Worm (Caenorhabditis elegans) whole organism, young adult: ENCODE measurements around the gene sra-28.

Source experiments
- D2030.7 ChIP-seq: fragments of 200-800 bp; sonication (Bioruptor generic); IDR thresholded peaks from 2 replicates; pipeline ENCODE4 v1.3.6; 2022; ENCODE audit warnings: missing genetic modification reagents, missing genetic modification characterization, missing compliant biosample characterization
- F39B2.1 ChIP-seq: fragments of 200-800 bp; sonication (Bioruptor generic); IDR thresholded peaks from 2 replicates; pipeline ENCODE4 v1.3.6; 2022; ENCODE audit warnings: missing genetic modification reagents, missing genetic modification characterization, missing compliant biosample characterization
- F55B11.4 ChIP-seq: sonication (generic microtip); optimal IDR thresholded peaks from 2 replicates; lab custom pipeline; 2016; ENCODE audit warnings: missing compliant biosample characterization, missing genetic modification characterization, borderline replicate concordance; ENCODE audit not compliant: insufficient read depth
- F57C9.4 ChIP-seq: sonication (generic microtip); optimal IDR thresholded peaks from 2 replicates; lab custom pipeline; 2017; ENCODE audit warnings: mild to moderate bottlenecking, missing genetic modification characterization, missing compliant biosample characterization
- K12H6.12 ChIP-seq: fragments of 200-800 bp; sonication (Bioruptor generic); optimal IDR thresholded peaks from 2 replicates; lab custom pipeline; 2018; ENCODE audit warnings: mild to moderate bottlenecking, missing genetic modification characterization, missing compliant biosample characterization
- T07F8.4 ChIP-seq: sonication (generic microtip); optimal IDR thresholded peaks from 2 replicates; lab custom pipeline; 2016; ENCODE audit warnings: mild to moderate bottlenecking, missing genetic modification characterization, moderate library complexity, missing compliant biosample characterization
- Y56A3A.18 ChIP-seq: fragments of 200-800 bp; sonication (Bioruptor generic); IDR thresholded peaks from 2 replicates; pipeline ENCODE4 v1.3.6; 2022; ENCODE audit warnings: missing genetic modification reagents, missing genetic modification characterization, missing compliant biosample characterization
- Y67H2A.10 ChIP-seq: fragments of 200-800 bp; sonication (Bioruptor generic); conservative IDR thresholded peaks from 2 replicates; pipeline ENCODE4 v1.3.6; 2022; ENCODE audit warnings: missing genetic modification reagents, missing genetic modification characterization, missing compliant biosample characterization
- Y95B8A.8 ChIP-seq: fragments of 200-800 bp; sonication (Bioruptor generic); IDR thresholded peaks from 2 replicates; pipeline ENCODE4 v1.3.6; 2022; ENCODE audit warnings: missing genetic modification reagents, missing genetic modification characterization, missing compliant biosample characterization
- ZK185.1 ChIP-seq: sonication (generic microtip); optimal IDR thresholded peaks from 2 replicates; lab custom pipeline; 2016; ENCODE audit warnings: mild to moderate bottlenecking, missing genetic modification characterization, missing compliant biosample characterization; ENCODE audit not compliant: poor library complexity, severe bottlenecking
- akir-1 ChIP-seq: fragments of 200-800 bp; sonication (Bioruptor generic); optimal IDR thresholded peaks from 2 replicates; lab custom pipeline; 2018; ENCODE audit warnings: mild to moderate bottlenecking, missing genetic modification characterization, moderate library complexity, missing compliant biosample characterization
- attf-5 ChIP-seq: fragments of 200-800 bp; sonication (Bioruptor generic); optimal IDR thresholded peaks from 2 replicates; lab custom pipeline; 2018; ENCODE audit warnings: mild to moderate bottlenecking, missing genetic modification characterization, missing compliant biosample characterization
- bed-1 ChIP-seq: fragments of 200-800 bp; sonication (Bioruptor generic); IDR thresholded peaks from 2 replicates; pipeline ENCODE4 v1.3.6; 2022; ENCODE audit warnings: missing genetic modification reagents, missing genetic modification characterization, missing compliant biosample characterization
- bed-2 ChIP-seq: fragments of 200-800 bp; sonication (Bioruptor generic); IDR thresholded peaks from 2 replicates; pipeline ENCODE4 v1.3.6; 2022; ENCODE audit warnings: missing genetic modification reagents, missing genetic modification characterization, missing compliant biosample characterization
- ccch-3 ChIP-seq: fragments of 200-800 bp; sonication (Bioruptor generic); optimal IDR thresholded peaks from 2 replicates; lab custom pipeline; 2018; ENCODE audit warnings: mild to moderate bottlenecking, missing genetic modification characterization, missing compliant biosample characterization
- ceh-27 ChIP-seq: fragments of 200-800 bp; sonication (Bioruptor generic); optimal IDR thresholded peaks from 2 replicates; lab custom pipeline; 2018; ENCODE audit warnings: mild to moderate bottlenecking, missing genetic modification characterization, moderate library complexity, missing compliant biosample characterization
- dpl-1 ChIP-seq: fragments of 150-350 bp; optimal IDR thresholded peaks from 2 replicates; lab custom pipeline; 2014; ENCODE audit warnings: missing biosample characterization, missing genetic modification reagents, missing genetic modification characterization
- egrh-3 ChIP-seq: fragments of 200-800 bp; sonication (Bioruptor generic); IDR thresholded peaks from 2 replicates; pipeline ENCODE4 v1.3.6; 2022; ENCODE audit warnings: missing genetic modification reagents, missing genetic modification characterization, missing compliant biosample characterization
- ekl-4 ChIP-seq: fragments of 200-800 bp; sonication (Bioruptor generic); IDR thresholded peaks from 2 replicates; pipeline ENCODE4 v1.3.6; 2022; ENCODE audit warnings: missing genetic modification reagents, missing genetic modification characterization, missing compliant biosample characterization
- him-1 ChIP-seq: sonication (generic microtip); optimal IDR thresholded peaks from 2 replicates; lab custom pipeline; 2016; ENCODE audit warnings: missing genotype, missing genetic modification reagents, missing genetic modification characterization, missing compliant biosample characterization
- hlh-26 ChIP-seq: fragments of 200-800 bp; sonication (Bioruptor generic); conservative IDR thresholded peaks from 2 replicates; pipeline ENCODE4 v1.3.6; 2022; ENCODE audit warnings: missing genetic modification reagents, missing genetic modification characterization, missing compliant biosample characterization
- hmg-20 ChIP-seq: fragments of 200-800 bp; sonication (Bioruptor generic); IDR thresholded peaks from 2 replicates; pipeline ENCODE4 v1.3.6; 2022; ENCODE audit warnings: missing genetic modification reagents, missing genetic modification characterization, missing compliant biosample characterization
- hrde-1 ChIP-seq: sonication (generic microtip); optimal IDR thresholded peaks from 2 replicates; lab custom pipeline; 2016; ENCODE audit warnings: missing genetic modification characterization, mild to moderate bottlenecking, missing compliant biosample characterization, moderate library complexity, missing genotype, missing genetic modification reagents, borderline replicate concordance
- lag-1 ChIP-seq: fragments of 200-800 bp; sonication (Bioruptor generic); IDR thresholded peaks from 2 replicates; pipeline ENCODE4 v1.3.6; 2022; ENCODE audit warnings: missing genetic modification reagents, missing genetic modification characterization, missing compliant biosample characterization
- let-607 ChIP-seq, 2 experiments: fragments of 200-800 bp in 1 of 2; sonication (Bioruptor generic) in 1 of 2; sonication (generic microtip) in 1 of 2; optimal IDR thresholded peaks; 2 replicates each; lab custom pipeline; 2016 to 2018; ENCODE audit warnings: mild to moderate bottlenecking in 2 of 2, missing compliant biosample characterization in 2 of 2, missing genetic modification characterization in 2 of 2, moderate library complexity in 2 of 2, missing genotype in 1 of 2
- lin-26 ChIP-seq: fragments of 200-800 bp; sonication (Bioruptor generic); IDR thresholded peaks from 2 replicates; pipeline ENCODE4 v1.3.6; 2022; ENCODE audit warnings: missing genetic modification reagents, missing genetic modification characterization, missing compliant biosample characterization
- lin-35 ChIP-seq, 3 experiments: fragments of 150-350 bp in 2 of 3; sonication (generic microtip) in 1 of 3; optimal IDR thresholded peaks; 2 replicates each; lab custom pipeline; 2014 to 2018; ENCODE audit warnings: missing biosample characterization in 3 of 3, missing genetic modification characterization in 3 of 3, missing genetic modification reagents in 3 of 3
- lin-40 ChIP-seq: sonication (generic microtip); optimal IDR thresholded peaks from 2 replicates; lab custom pipeline; 2016; ENCODE audit warnings: missing genetic modification characterization, mild to moderate bottlenecking, missing compliant biosample characterization, missing genotype, missing genetic modification reagents
- lir-1 ChIP-seq: fragments of 200-800 bp; sonication (Bioruptor generic); conservative IDR thresholded peaks from 2 replicates; pipeline ENCODE4 v1.3.6; 2022; ENCODE audit warnings: missing genetic modification reagents, missing genetic modification characterization, missing compliant biosample characterization
- lsl-1 ChIP-seq: fragments of 200-800 bp; sonication (Bioruptor generic); optimal IDR thresholded peaks from 2 replicates; lab custom pipeline; 2018; ENCODE audit warnings: mild to moderate bottlenecking, missing genetic modification characterization, moderate library complexity, missing compliant biosample characterization
- madf-6 ChIP-seq: fragments of 200-800 bp; sonication (Bioruptor generic); IDR thresholded peaks from 2 replicates; pipeline ENCODE4 v1.3.6; 2022; ENCODE audit warnings: missing genetic modification reagents, missing genetic modification characterization, missing compliant biosample characterization
- madf-8 ChIP-seq: fragments of 200-800 bp; sonication (Bioruptor generic); conservative IDR thresholded peaks from 2 replicates; pipeline ENCODE4 v1.3.6; 2022; ENCODE audit warnings: missing genetic modification reagents, missing genetic modification characterization, missing compliant biosample characterization
- mcd-1 ChIP-seq: fragments of 200-800 bp; sonication (Bioruptor generic); IDR thresholded peaks from 2 replicates; pipeline ENCODE4 v1.3.6; 2022; ENCODE audit warnings: missing genetic modification reagents, missing genetic modification characterization, missing compliant biosample characterization
- mxl-1 ChIP-seq: sonication (generic microtip); optimal IDR thresholded peaks from 2 replicates; lab custom pipeline; 2016; ENCODE audit warnings: missing genetic modification characterization, missing compliant biosample characterization
- nfya-2 ChIP-seq: fragments of 200-800 bp; sonication (Bioruptor generic); IDR thresholded peaks from 2 replicates; pipeline ENCODE4 v1.3.6; 2022; ENCODE audit warnings: missing genetic modification reagents, missing genetic modification characterization, missing compliant biosample characterization
- nhr-120 ChIP-seq: fragments of 200-800 bp; sonication (Bioruptor generic); IDR thresholded peaks from 2 replicates; pipeline ENCODE4 v1.3.6; 2022; ENCODE audit warnings: missing genetic modification characterization, missing compliant biosample characterization
- nhr-27 ChIP-seq: fragments of 200-800 bp; sonication (Bioruptor generic); optimal IDR thresholded peaks from 2 replicates; lab custom pipeline; 2018; ENCODE audit warnings: mild to moderate bottlenecking, missing genetic modification characterization, moderate library complexity, missing compliant biosample characterization
- snpc-1.3 ChIP-seq: sonication (generic microtip); optimal IDR thresholded peaks from 2 replicates; lab custom pipeline; 2017; ENCODE audit warnings: missing genetic modification characterization, mild to moderate bottlenecking, missing compliant biosample characterization, antibody characterized with exemption, moderate library complexity, missing genotype, missing genetic modification reagents; ENCODE audit not compliant: insufficient read depth
- snpc-4 ChIP-seq, 5 experiments: fragments of 150-350 bp in 1 of 5; sonication (generic microtip) in 4 of 5; optimal IDR thresholded peaks; 2 replicates each; lab custom pipeline; 2014 to 2018; ENCODE audit warnings: missing genetic modification characterization in 5 of 5, missing biosample characterization in 3 of 5, antibody characterized with exemption in 2 of 5, mild to moderate bottlenecking in 2 of 5, missing compliant biosample characterization in 2 of 5, missing genotype in 2 of 5, moderate library complexity in 2 of 5, missing genetic modification reagents in 1 of 5
- tlf-1 ChIP-seq: fragments of 200-800 bp; sonication (Bioruptor generic); optimal IDR thresholded peaks from 2 replicates; lab custom pipeline; 2018; ENCODE audit warnings: mild to moderate bottlenecking, missing genetic modification characterization, missing compliant biosample characterization
- unc-130 ChIP-seq: sonication (generic microtip); optimal IDR thresholded peaks from 2 replicates; lab custom pipeline; 2016; ENCODE audit warnings: missing genetic modification reagents, missing genetic modification characterization, missing compliant biosample characterization
- unc-62 ChIP-seq: fragments of 150-350 bp; optimal IDR thresholded peaks from 2 replicates; lab custom pipeline; 2014; ENCODE audit warnings: missing biosample characterization, missing genetic modification reagents, missing genetic modification characterization
- zfh-2 ChIP-seq: fragments of 200-800 bp; sonication (Bioruptor generic); conservative IDR thresholded peaks from 2 replicates; pipeline ENCODE4 v1.3.6; 2022; ENCODE audit warnings: missing genetic modification reagents, missing genetic modification characterization, missing compliant biosample characterization
- ztf-22 ChIP-seq: fragments of 200-800 bp; sonication (Bioruptor generic); optimal IDR thresholded peaks from 2 replicates; lab custom pipeline; 2018; ENCODE audit warnings: mild to moderate bottlenecking, missing genetic modification characterization, moderate library complexity, missing compliant biosample characterization

Gene sra-28

ce11 chrII:6563238-6563637 is 10.3 kb downstream of the sra-28 start (continued):
- TF ChIP-seq nfya-2 (no peak), hrde-1 (tag; lab: Kevin White, UChicago) (no peak), Y67H2A.10 (GFP tag; lab: Robert Waterston, UW) (no peak), lin-35 (GFP tag; optimal IDR thresholded peaks at IDR 0.05; lab: Kevin White, UChicago) (peak in 1 of 3 experiments; percentile 18), T07F8.4 (tag; lab: Kevin White, UChicago) (no peak), D2030.7 (GFP tag; lab: Robert Waterston, UW) (no peak), ekl-4 (GFP tag; lab: Robert Waterston, UW) (no peak), Y56A3A.18 (no peak), ceh-27 (GFP tag; lab: Kevin White, UChicago) (no peak), him-1 (tag; lab: Kevin White, UChicago) (no peak), attf-5 (peak; percentile 16), lin-40 (tag; lab: Kevin White, UChicago) (no peak), ztf-22 (GFP tag; lab: Kevin White, UChicago) (no peak), F57C9.4 (tag; lab: Kevin White, UChicago) (no peak), hlh-26 (GFP tag; lab: Robert Waterston, UW) (no peak), nhr-120 (no peak), snpc-1.3 (tag; lab: Kevin White, UChicago) (no peak), ZK185.1 (tag; lab: Kevin White, UChicago) (peak; percentile 10), ccch-3 (GFP tag; lab: Kevin White, UChicago) (no peak), dpl-1 (no peak), madf-6 (GFP tag; lab: Robert Waterston, UW) (no peak), hmg-20 (GFP tag; lab: Robert Waterston, UW) (no peak), mcd-1 (GFP tag; lab: Robert Waterston, UW) (0 out of 2 replicates have a peak, but pooled peaks have one; percentile 8), F55B11.4 (tag; lab: Kevin White, UChicago) (no peak), lin-26 (GFP tag; lab: Robert Waterston, UW) (no peak), nhr-27 (no peak), unc-130 (GFP tag; lab: Kevin White, UChicago) (no peak), snpc-4 (GFP tag; optimal IDR thresholded peaks at IDR 0.05; lab: Kevin White, UChicago) (no peak), snpc-4 (tag; optimal IDR thresholded peaks at IDR 0.05; lab: Kevin White, UChicago) (peak in 1 of 4 experiments; percentile 48), mxl-1 (tag; lab: Kevin White, UChicago) (no peak), lsl-1 (GFP tag; lab: Kevin White, UChicago) (no peak), madf-8 (GFP tag; lab: Robert Waterston, UW) (no peak), tlf-1 (no peak), F39B2.1 (GFP tag; lab: Robert Waterston, UW) (no peak), bed-2 (no peak), lag-1 (no peak), unc-62 (no peak), Y95B8A.8 (no peak), zfh-2 (peak; percentile 49), K12H6.12 (no peak), akir-1 (no peak), lir-1 (no peak), let-607 (tag; optimal IDR thresholded peaks at IDR 0.05; lab: Kevin White, UChicago) (no peak), bed-1 (GFP tag; lab: Robert Waterston, UW) (no peak), egrh-3 (no peak)
